Worm (Caenorhabditis elegans) whole organism, L3 larva: Measurements from ENCODE around the gene sssh-1.

Source experiments
- aly-2 ChIP-seq: fragments of 150-350 bp; optimal IDR thresholded peaks from 2 replicates; lab custom pipeline; 2014; ENCODE audit warnings: missing biosample characterization, missing genetic modification characterization
- elt-2 ChIP-seq: sonication (generic microtip); optimal IDR thresholded peaks from 2 replicates; lab custom pipeline; 2016; ENCODE audit warnings: missing genetic modification reagents, mild to moderate bottlenecking, missing genetic modification characterization, missing compliant biosample characterization
- jun-1 ChIP-seq: fragments of 150-350 bp; optimal IDR thresholded peaks from 2 replicates; lab custom pipeline; 2014; ENCODE audit warnings: missing biosample characterization, missing genetic modification reagents, missing genetic modification characterization
- nhr-23 ChIP-seq: fragments of 150-350 bp; optimal IDR thresholded peaks from 2 replicates; lab custom pipeline; 2014; ENCODE audit warnings: missing biosample characterization, missing genetic modification reagents, missing genetic modification characterization

DNA sequence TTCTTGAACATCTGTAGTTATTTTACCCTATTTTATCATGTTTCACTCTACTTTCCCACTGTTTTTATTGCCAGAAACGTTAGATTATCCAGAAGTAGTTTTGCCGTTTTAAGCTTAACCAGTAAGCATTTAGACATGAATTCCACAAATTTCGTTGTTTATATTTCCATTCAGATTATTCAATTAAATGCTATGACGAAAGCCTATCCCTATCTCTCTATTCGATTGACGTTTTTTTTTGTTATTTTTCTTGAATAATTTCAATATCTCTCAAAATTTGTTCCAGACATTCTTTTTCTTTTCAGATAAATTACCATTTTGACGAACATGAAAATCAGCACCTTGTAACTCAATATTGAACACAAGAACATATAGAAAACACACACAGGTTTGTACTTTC, 42.8 kb downstream of the sssh-1 start, which contains the start of gene npr-40:
- TF ChIP-seq elt-2 (no peak), nhr-23 (tag; lab: Kevin White, UChicago) (no peak), aly-2 (tag; lab: Kevin White, UChicago) (no peak), jun-1 (tag; lab: Kevin White, UChicago) (no peak)
